Fruit fly (Drosophila melanogaster): ENCODE data around the gene Oli.

The Oli gene

dm6 chr2L:17560125-17561019 is 28.6 kb upstream of the Oli start:
- TF ChIP-seq Snoo (tag; optimal IDR thresholded peaks at IDR 0.05) (no peak), CG8301 (tag; optimal IDR thresholded peaks at IDR 0.05) (no peak), gl (tag; optimal IDR thresholded peaks at IDR 0.05) (no peak), EcR (GFP tag; optimal IDR thresholded peaks at IDR 0.05) (no peak), D1 (tag; optimal IDR thresholded peaks at IDR 0.05) (no peak), CG8159 (tag; optimal IDR thresholded peaks at IDR 0.05) (no peak), CG13204 (GFP tag; optimal IDR thresholded peaks at IDR 0.05) (no peak), Pif1A (GFP tag; optimal IDR thresholded peaks at IDR 0.05) (no peak), CG14655 (GFP tag; optimal IDR thresholded peaks at IDR 0.05) (no peak), fd96Ca (GFP tag; IDR thresholded peaks at IDR 0.05) (no peak), CG9948 (tag; optimal IDR thresholded peaks at IDR 0.05) (no peak)

dm6 chr2L:17561914-17562313 is 27.1 kb upstream of the Oli start:
- TF ChIP-seq CG15710 (tag; optimal IDR thresholded peaks at IDR 0.05), result no peak
- no peak for TF ChIP-seq Pif1B (GFP tag; optimal IDR thresholded peaks at IDR 0.05)
- no peak for TF ChIP-seq Pif1A (GFP tag; optimal IDR thresholded peaks at IDR 0.05)
- TF ChIP-seq CG14655 (GFP tag; optimal IDR thresholded peaks at IDR 0.05), result no peak
- TF ChIP-seq CG17806 (tag; optimal IDR thresholded peaks at IDR 0.05), result no peak
- no peak for TF ChIP-seq CG8301 (tag; optimal IDR thresholded peaks at IDR 0.05)
- no peak for TF ChIP-seq CG4496 (GFP tag; IDR thresholded peaks at IDR 0.05)
- TF ChIP-seq CG32121 (GFP tag; IDR thresholded peaks at IDR 0.05), result no peak
- no peak for TF ChIP-seq CG9948 (tag; optimal IDR thresholded peaks at IDR 0.05)
- no peak for TF ChIP-seq fd96Ca (GFP tag; IDR thresholded peaks at IDR 0.05)
- TF ChIP-seq EcR (GFP tag; optimal IDR thresholded peaks at IDR 0.05), result no peak

DNA sequence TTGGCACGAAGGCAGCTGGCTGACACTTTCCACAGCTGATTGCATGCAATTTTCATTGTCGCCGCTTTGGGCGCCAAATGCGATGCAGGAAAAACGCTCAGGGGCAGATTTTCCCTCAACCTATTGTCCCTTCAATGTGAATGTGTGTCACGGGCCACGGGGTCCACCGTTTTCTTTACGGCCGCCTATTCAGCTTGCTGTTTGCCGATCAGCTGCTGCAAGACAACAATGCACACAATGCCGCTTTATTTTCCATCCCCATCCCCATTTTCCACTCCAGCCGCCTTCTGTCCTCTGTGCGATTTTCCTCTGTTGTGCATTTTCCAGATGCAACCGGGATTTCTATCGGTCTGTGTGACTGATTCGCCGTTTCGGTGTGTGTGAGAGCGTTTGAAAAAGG is 24.3 kb upstream of the Oli start:
- TF ChIP-seq CG4496 (GFP tag; IDR thresholded peaks at IDR 0.05), result no peak

DNA sequence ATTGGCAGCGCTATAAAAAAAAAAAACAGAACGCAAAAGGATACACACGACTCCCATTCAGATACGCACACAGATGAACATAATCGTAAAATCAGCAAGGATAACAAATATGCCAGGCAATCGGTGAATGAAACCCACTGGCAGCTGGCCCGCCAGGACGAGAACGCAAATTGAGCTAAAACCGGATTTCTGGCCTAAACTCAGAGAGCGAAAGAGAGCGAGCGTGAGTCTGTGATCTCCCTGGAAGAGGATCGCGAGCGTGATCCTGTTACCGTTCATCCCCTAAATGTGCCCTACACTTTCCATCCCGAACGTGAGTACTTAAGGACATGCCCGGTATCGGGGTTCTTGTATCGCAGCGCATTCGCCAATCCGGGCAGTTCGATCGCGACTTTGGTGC is 23.2 kb upstream of the Oli start:
- TF ChIP-seq CG14655 (GFP tag; optimal IDR thresholded peaks at IDR 0.05) (no peak), Pif1B (GFP tag; optimal IDR thresholded peaks at IDR 0.05) (no peak), D1 (tag; optimal IDR thresholded peaks at IDR 0.05) (no peak), CG12605 (GFP tag; IDR thresholded peaks at IDR 0.05) (no peak), CG17806 (tag; optimal IDR thresholded peaks at IDR 0.05) (no peak), CG8159 (tag; optimal IDR thresholded peaks at IDR 0.05) (no peak), Snoo (tag; optimal IDR thresholded peaks at IDR 0.05) (no peak), EcR (GFP tag; optimal IDR thresholded peaks at IDR 0.05) (no peak), CG13204 (GFP tag; optimal IDR thresholded peaks at IDR 0.05) (no peak), Pif1A (GFP tag; optimal IDR thresholded peaks at IDR 0.05) (no peak), CG15710 (tag; optimal IDR thresholded peaks at IDR 0.05) (no peak), CG9948 (tag; optimal IDR thresholded peaks at IDR 0.05) (no peak), Ets98B (GFP tag; IDR thresholded peaks at IDR 0.05) (no peak), CG34367 (tag; optimal IDR thresholded peaks at IDR 0.05) (no peak), CG4496 (GFP tag; IDR thresholded peaks at IDR 0.05) (no peak), rn (GFP tag; IDR thresholded peaks at IDR 0.05) (no peak)

- TF ChIP-seq CG8159 (tag; optimal IDR thresholded peaks at IDR 0.05), result peak; percentile 40
- no peak for TF ChIP-seq D1 (tag; optimal IDR thresholded peaks at IDR 0.05)
Observed at dm6 chr2L:17573063-17573462, 15.9 kb upstream of the Oli start.

- TF ChIP-seq CG9948 (tag; optimal IDR thresholded peaks at IDR 0.05), result no peak
- TF ChIP-seq Ets98B (GFP tag; IDR thresholded peaks at IDR 0.05), result no peak
- TF ChIP-seq CG12605 (GFP tag; IDR thresholded peaks at IDR 0.05), result no peak
- TF ChIP-seq CG32121 (GFP tag; IDR thresholded peaks at IDR 0.05), result no peak
- no peak for TF ChIP-seq CG14655 (GFP tag; optimal IDR thresholded peaks at IDR 0.05)
- TF ChIP-seq CG8301 (tag; optimal IDR thresholded peaks at IDR 0.05), result no peak
- TF ChIP-seq CG13204 (GFP tag; optimal IDR thresholded peaks at IDR 0.05), result no peak
- no peak for TF ChIP-seq Snoo (tag; optimal IDR thresholded peaks at IDR 0.05)
- TF ChIP-seq CG4496 (GFP tag; IDR thresholded peaks at IDR 0.05), result no peak
- no peak for TF ChIP-seq rn (GFP tag; IDR thresholded peaks at IDR 0.05)
- no peak for TF ChIP-seq gl (tag; optimal IDR thresholded peaks at IDR 0.05)
- no peak for TF ChIP-seq Pif1B (GFP tag; optimal IDR thresholded peaks at IDR 0.05)
- TF ChIP-seq D1 (tag; optimal IDR thresholded peaks at IDR 0.05), result no peak
- TF ChIP-seq CG15710 (tag; optimal IDR thresholded peaks at IDR 0.05), result no peak
- no peak for TF ChIP-seq CG8159 (tag; optimal IDR thresholded peaks at IDR 0.05)
- no peak for TF ChIP-seq fd96Ca (GFP tag; IDR thresholded peaks at IDR 0.05)
- TF ChIP-seq CG34367 (tag; optimal IDR thresholded peaks at IDR 0.05), result no peak
- no peak for TF ChIP-seq CG10348 (GFP tag; IDR thresholded peaks at IDR 0.05)
- TF ChIP-seq EcR (GFP tag; optimal IDR thresholded peaks at IDR 0.05), result no peak
- TF ChIP-seq CG17806 (tag; optimal IDR thresholded peaks at IDR 0.05), result no peak
Observed at dm6 chr2L:17574337-17574912, 14.6 kb upstream of the Oli start.
